Fruit fly (Drosophila melanogaster) whole organism, embryonic: ENCODE results near the gene bib.

Experiments
- Awh ChIP-seq: fragments of 200-800 bp; sonication (Bioruptor generic); IDR thresholded peaks from 2 replicates; pipeline ENCODE4, ENCODE4 v1.3.6; 2022; ENCODE audit warnings: missing biosample characterization, missing genetic modification characterization
- Blimp-1 ChIP-seq: fragments of 200-800 bp; sonication (Bioruptor generic); optimal IDR thresholded peaks from 3 replicates; lab custom pipeline; 2018; ENCODE audit warnings: missing biosample characterization, missing genetic modification characterization, mild to moderate bottlenecking, moderate library complexity, missing genetic modification reagents
- CG10209 ChIP-seq: fragments of 200-800 bp; sonication (Bioruptor generic); optimal IDR thresholded peaks from 3 replicates; lab custom pipeline; 2017; ENCODE audit warnings: missing biosample characterization, mild to moderate bottlenecking, missing genetic modification characterization, missing genetic modification reagents
- CG10267 ChIP-seq: fragments of 200-800 bp; sonication (Bioruptor generic); optimal IDR thresholded peaks from 2 replicates; lab custom pipeline; 2018; ENCODE audit warnings: missing biosample characterization, mild to moderate bottlenecking, missing genetic modification characterization, moderate library complexity
- CG11085 ChIP-seq: fragments of 200-800 bp; sonication (Bioruptor generic); IDR thresholded peaks from 2 replicates; pipeline ENCODE4 v1.3.6; 2022; ENCODE audit warnings: missing biosample characterization, missing genetic modification characterization
- CG11247 ChIP-seq: fragments of 200-800 bp; sonication (Bioruptor generic); IDR thresholded peaks from 2 replicates; pipeline ENCODE4 v1.3.6; 2022; ENCODE audit warnings: missing biosample characterization, missing genetic modification characterization
- CG11398 ChIP-seq: fragments of 200-800 bp; sonication (Bioruptor generic); optimal IDR thresholded peaks from 2 replicates; lab custom pipeline; 2016; ENCODE audit warnings: missing biosample characterization, missing genetic modification characterization
- CG13296 ChIP-seq: fragments of 200-800 bp; sonication (Bioruptor generic); optimal IDR thresholded peaks from 3 replicates; lab custom pipeline; 2018; ENCODE audit warnings: missing biosample characterization, mild to moderate bottlenecking, missing genetic modification characterization
- CG16863 ChIP-seq: fragments of 200-800 bp; sonication (Bioruptor generic); optimal IDR thresholded peaks from 3 replicates; lab custom pipeline; 2016; ENCODE audit warnings: missing biosample characterization, missing genetic modification characterization
- CG17385 ChIP-seq: fragments of 200-800 bp; sonication (Bioruptor generic); optimal IDR thresholded peaks from 3 replicates; lab custom pipeline; 2018; ENCODE audit warnings: missing biosample characterization, mild to moderate bottlenecking, missing genetic modification characterization
- CG2120 ChIP-seq: fragments of 200-800 bp; sonication (Bioruptor generic); optimal IDR thresholded peaks from 3 replicates; lab custom pipeline; 2016; ENCODE audit warnings: missing biosample characterization, missing genetic modification characterization
- CG30020 ChIP-seq: fragments of 200-800 bp; optimal IDR thresholded peaks from 2 replicates; lab custom pipeline; 2019; ENCODE audit warnings: missing biosample characterization, mild to moderate bottlenecking, missing genetic modification characterization, moderate library complexity
- CG4820 ChIP-seq: fragments of 200-800 bp; sonication (Bioruptor generic); optimal IDR thresholded peaks from 3 replicates; lab custom pipeline; 2016; ENCODE audit warnings: missing biosample characterization, missing genetic modification characterization
- CG4854 ChIP-seq: fragments of 200-800 bp; sonication (Bioruptor generic); optimal IDR thresholded peaks from 2 replicates; lab custom pipeline; 2016; ENCODE audit warnings: missing biosample characterization, missing genetic modification characterization, inconsistent platforms
- CG5180 ChIP-seq: fragments of 200-800 bp; sonication (Bioruptor generic); optimal IDR thresholded peaks from 3 replicates; lab custom pipeline; 2017; ENCODE audit warnings: missing biosample characterization, missing genetic modification characterization, mild to moderate bottlenecking, moderate library complexity, missing genetic modification reagents
- CG6689 ChIP-seq: fragments of 200-800 bp; sonication (Bioruptor generic); IDR thresholded peaks from 2 replicates; pipeline ENCODE4 v1.3.6; 2022; ENCODE audit warnings: missing biosample characterization, missing genetic modification characterization
- CG7839 ChIP-seq: fragments of 200-800 bp; sonication (Bioruptor generic); optimal IDR thresholded peaks from 3 replicates; lab custom pipeline; 2018; ENCODE audit warnings: missing biosample characterization, mild to moderate bottlenecking, missing genetic modification characterization, moderate library complexity
- CG8290 ChIP-seq, 3 experiments: fragments of 200-800 bp; sonication (Bioruptor generic); optimal IDR thresholded peaks; 2 replicates each; lab custom pipeline; 2016 to 2019; ENCODE audit warnings: missing biosample characterization in 3 of 3, missing genetic modification characterization in 3 of 3, mild to moderate bottlenecking in 2 of 3, moderate library complexity in 1 of 3
- Chrac-16 ChIP-seq: fragments of 200-800 bp; sonication (Bioruptor generic); optimal IDR thresholded peaks from 3 replicates; lab custom pipeline; 2016; ENCODE audit warnings: missing biosample characterization, missing genetic modification characterization
- D19A ChIP-seq: fragments of 200-800 bp; optimal IDR thresholded peaks from 3 replicates; lab custom pipeline; 2019; ENCODE audit warnings: missing biosample characterization, mild to moderate bottlenecking, missing genetic modification characterization, moderate library complexity
- Dbx ChIP-seq: fragments of 200-800 bp; sonication (Bioruptor generic); IDR thresholded peaks from 3 replicates; pipeline ENCODE4 v1.3.6; 2022; ENCODE audit warnings: missing biosample characterization, missing genetic modification characterization
- Dfd ChIP-seq, 2 experiments: fragments of >200 bp; optimal IDR thresholded peaks; 2 replicates each; lab custom pipeline; 2017; ENCODE audit warnings: missing biosample characterization in 2 of 2, missing genetic modification characterization in 2 of 2
- HLH3B ChIP-seq: fragments of 200-800 bp; sonication (Bioruptor generic); IDR thresholded peaks from 2 replicates; pipeline ENCODE4 v1.3.6; 2022; ENCODE audit warnings: missing biosample characterization, missing genetic modification characterization
- HLH4C ChIP-seq: fragments of 200-800 bp; sonication (Bioruptor generic); IDR thresholded peaks from 3 replicates; pipeline ENCODE4 v1.3.6; 2022; ENCODE audit warnings: missing biosample characterization, missing genetic modification characterization; ENCODE audit not compliant: partially characterized antibody
- HLHmδ ChIP-seq: fragments of 200-800 bp; sonication (Bioruptor generic); optimal IDR thresholded peaks from 2 replicates; lab custom pipeline; 2018; ENCODE audit warnings: missing biosample characterization, mild to moderate bottlenecking, missing genetic modification characterization, moderate library complexity
- Hr3 ChIP-seq: fragments of 200-800 bp; sonication (Bioruptor generic); optimal IDR thresholded peaks from 3 replicates; lab custom pipeline; 2016; ENCODE audit warnings: missing biosample characterization, missing genetic modification characterization
- Hr51 ChIP-seq, 2 experiments: fragments of 200-800 bp; sonication (Bioruptor generic); optimal IDR thresholded peaks; 2 replicates in 1 of 2; 3 replicates in 1 of 2; lab custom pipeline; 2016 to 2018; ENCODE audit warnings: missing biosample characterization in 2 of 2, missing genetic modification characterization in 2 of 2, mild to moderate bottlenecking in 1 of 2, moderate library complexity in 1 of 2
- Hsf ChIP-seq: fragments of 200-800 bp; sonication (Bioruptor generic); optimal IDR thresholded peaks from 3 replicates; lab custom pipeline; 2016; ENCODE audit warnings: missing biosample characterization, missing genetic modification characterization
- NC2α ChIP-seq: fragments of 200-800 bp; sonication (Bioruptor generic); optimal IDR thresholded peaks from 2 replicates; lab custom pipeline; 2016; ENCODE audit warnings: missing biosample characterization, missing genetic modification characterization
- Oli ChIP-seq: fragments of 200-800 bp; sonication (Bioruptor generic); optimal IDR thresholded peaks from 2 replicates; lab custom pipeline; 2018; ENCODE audit warnings: missing biosample characterization, mild to moderate bottlenecking, missing genetic modification characterization, moderate library complexity
- Optix ChIP-seq: fragments of 200-800 bp; sonication (Bioruptor generic); IDR thresholded peaks from 3 replicates; pipeline ENCODE4 v1.3.6; 2022; ENCODE audit warnings: missing biosample characterization, missing genetic modification characterization
- Scr ChIP-seq: fragments of 200-800 bp; sonication (Bioruptor generic); IDR thresholded peaks from 2 replicates; pipeline ENCODE4 v1.3.6; 2022; ENCODE audit warnings: missing biosample characterization, missing genetic modification characterization; ENCODE audit not compliant: partially characterized antibody
- Spps ChIP-seq: fragments of 200-800 bp; sonication (Bioruptor generic); optimal IDR thresholded peaks from 2 replicates; lab custom pipeline; 2018; ENCODE audit warnings: missing biosample characterization, mild to moderate bottlenecking, missing genetic modification characterization
- Trl ChIP-seq, 3 experiments: fragments of >200 bp in 2 of 3; fragments of 200-800 bp in 1 of 3; sonication (Bioruptor generic) in 1 of 3; optimal IDR thresholded peaks; 2 replicates in 1 of 3; 3 replicates in 2 of 3; lab custom pipeline; 2016 to 2017; ENCODE audit warnings: missing biosample characterization in 1 of 3, missing genetic modification characterization in 1 of 3
- YL-1 ChIP-seq: fragments of 200-800 bp; sonication (Bioruptor generic); optimal IDR thresholded peaks from 3 replicates; lab custom pipeline; 2017; ENCODE audit warnings: missing biosample characterization, mild to moderate bottlenecking, missing genetic modification characterization
- ato ChIP-seq: fragments of 200-800 bp; sonication (Bioruptor generic); IDR thresholded peaks from 2 replicates; pipeline ENCODE4 v1.3.6; 2022; ENCODE audit warnings: missing biosample characterization, missing genetic modification characterization; ENCODE audit not compliant: partially characterized antibody
- ci ChIP-seq: fragments of 200-800 bp; sonication (Bioruptor generic); IDR thresholded peaks from 3 replicates; pipeline ENCODE4 v1.3.6; 2022; ENCODE audit warnings: missing biosample characterization, missing genetic modification characterization
- gfzf ChIP-seq: fragments of 200-800 bp; sonication (Bioruptor generic); optimal IDR thresholded peaks from 2 replicates; lab custom pipeline; 2016; ENCODE audit warnings: missing biosample characterization, mild to moderate bottlenecking, missing genetic modification characterization, moderate library complexity
- ind ChIP-seq: fragments of 200-800 bp; sonication (Bioruptor generic); optimal IDR thresholded peaks from 3 replicates; lab custom pipeline; 2016; ENCODE audit warnings: missing biosample characterization, missing genetic modification characterization
- inv ChIP-seq: fragments of 200-800 bp; sonication (Bioruptor generic); IDR thresholded peaks from 2 replicates; pipeline ENCODE4 v1.3.6; 2022; ENCODE audit warnings: missing biosample characterization, missing genetic modification characterization; ENCODE audit not compliant: partially characterized antibody
- nom ChIP-seq: fragments of 200-800 bp; sonication (Bioruptor generic); optimal IDR thresholded peaks from 2 replicates; lab custom pipeline; 2017; ENCODE audit warnings: missing biosample characterization, missing genetic modification characterization, mild to moderate bottlenecking, moderate library complexity, missing genetic modification reagents
- sd ChIP-seq: fragments of 200-800 bp; sonication (Bioruptor generic); optimal IDR thresholded peaks from 3 replicates; lab custom pipeline; 2018; ENCODE audit warnings: missing biosample characterization, mild to moderate bottlenecking, missing genetic modification characterization, moderate library complexity
- so ChIP-seq: fragments of 200-800 bp; sonication (Bioruptor generic); IDR thresholded peaks from 3 replicates; pipeline ENCODE4 v1.3.6; 2022; ENCODE audit warnings: missing biosample characterization, missing genetic modification characterization
- trem ChIP-seq: fragments of 200-800 bp; optimal IDR thresholded peaks from 3 replicates; lab custom pipeline; 2019; ENCODE audit warnings: missing biosample characterization, mild to moderate bottlenecking, missing genetic modification characterization, moderate library complexity
- tx ChIP-seq: fragments of 200-800 bp; sonication (Bioruptor generic); optimal IDR thresholded peaks from 2 replicates; lab custom pipeline; 2016; ENCODE audit warnings: missing biosample characterization, missing genetic modification characterization
- unpg ChIP-seq: fragments of 200-800 bp; sonication (Bioruptor generic); optimal IDR thresholded peaks from 3 replicates; lab custom pipeline; 2018; ENCODE audit warnings: missing biosample characterization, mild to moderate bottlenecking, missing genetic modification characterization, moderate library complexity
- wor ChIP-seq: fragments of 200-800 bp; sonication (Bioruptor generic); IDR thresholded peaks from 2 replicates; pipeline ENCODE4 v1.3.6; 2022; ENCODE audit warnings: missing biosample characterization, missing genetic modification characterization

Gene bib

DNA sequence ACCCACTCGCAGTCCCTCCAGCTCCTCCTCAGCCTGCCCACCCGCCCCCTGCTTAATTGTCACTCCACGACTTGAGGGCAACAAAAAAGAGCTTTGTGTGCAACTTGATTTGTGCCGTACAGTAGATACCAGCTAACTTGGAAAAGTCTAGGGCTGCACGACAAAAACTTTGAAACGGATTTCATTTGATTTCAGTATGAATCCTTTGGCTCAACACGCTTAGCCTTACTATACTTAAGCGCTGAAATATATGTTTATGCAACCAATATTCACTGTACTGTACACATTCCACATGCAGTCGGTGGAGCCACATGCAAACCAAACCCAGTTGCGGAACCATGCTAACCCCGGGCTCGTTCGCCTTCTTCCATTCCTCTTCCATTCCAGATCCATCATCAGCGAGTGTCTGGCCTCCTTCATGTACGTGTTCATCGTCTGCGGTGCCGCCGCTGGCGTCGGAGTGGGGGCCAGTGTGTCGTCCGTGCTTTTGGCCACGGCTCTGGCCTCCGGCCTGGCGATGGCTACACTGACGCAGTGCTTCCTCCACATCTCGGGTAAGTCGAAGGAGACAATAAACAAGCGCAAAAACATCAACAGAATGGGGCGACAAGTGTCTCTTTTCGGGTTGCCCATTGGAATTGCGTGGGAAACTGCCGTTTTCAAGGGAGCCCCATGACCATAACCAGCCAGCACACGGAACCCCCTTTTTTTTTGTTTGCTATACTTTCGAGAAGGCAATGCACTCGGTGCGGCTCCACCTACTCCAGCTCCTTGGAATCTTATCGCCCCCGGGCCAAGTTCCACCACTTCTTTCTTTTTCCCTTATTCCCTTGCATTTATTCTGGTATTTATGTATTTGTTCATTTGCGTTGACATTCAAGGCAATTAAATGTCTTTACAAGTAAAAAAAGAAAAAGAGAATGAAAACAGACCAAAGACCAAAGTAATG is 2.2 kb downstream of the bib start (continued):
- peak; percentile 50 for TF ChIP-seq Spps (tag; lab: Kevin White, UChicago)
- TF ChIP-seq CG7839: peak; percentile 59
- peak; percentile 27 for TF ChIP-seq trem (tag; lab: Kevin White, UChicago)
- no peak for TF ChIP-seq Hr51 (GFP tag; optimal IDR thresholded peaks at IDR 0.05; lab: Kevin White, UChicago)
- no peak for TF ChIP-seq CG13296 (GFP tag; lab: Kevin White, UChicago)
- peak; percentile 89 for TF ChIP-seq nom (GFP tag; lab: Kevin White, UChicago)
- TF ChIP-seq CG11247 (GFP tag; lab: Robert Waterston, UW): peak; percentile 53; the same call in 1 of the 2 replicates
- TF ChIP-seq Dbx: no peak
- no peak for TF ChIP-seq Scr (GFP tag; lab: Robert Waterston, UW)
- no peak for TF ChIP-seq sd (tag; lab: Kevin White, UChicago)
- no peak for TF ChIP-seq CG2120 (GFP tag; lab: Kevin White, UChicago)
- no peak for TF ChIP-seq CG8290 (GFP tag; optimal IDR thresholded peaks at IDR 0.05; lab: Kevin White, UChicago)
- TF ChIP-seq CG8290 (tag; optimal IDR thresholded peaks at IDR 0.05; lab: Kevin White, UChicago): no peak
- TF ChIP-seq Blimp-1 (GFP tag; lab: Kevin White, UChicago): peak; percentile 78
- TF ChIP-seq CG6689 (GFP tag; lab: Robert Waterston, UW): peak; percentile 67
- peak; percentile 73 for TF ChIP-seq HLH3B (GFP tag; lab: Robert Waterston, UW)
- no peak for TF ChIP-seq gfzf
- TF ChIP-seq NC2α (GFP tag; lab: Kevin White, UChicago): no peak
- TF ChIP-seq inv (GFP tag; lab: Robert Waterston, UW): no peak
- TF ChIP-seq tx (GFP tag; lab: Kevin White, UChicago): no peak
- no peak for TF ChIP-seq so (GFP tag; lab: Robert Waterston, UW)
- TF ChIP-seq CG30020 (tag; lab: Kevin White, UChicago): no peak
- peak; percentile 57 for TF ChIP-seq ind (GFP tag; lab: Kevin White, UChicago)
- TF ChIP-seq CG16863 (GFP tag; lab: Kevin White, UChicago): peak; percentile 19
- TF ChIP-seq YL-1 (GFP tag; lab: Kevin White, UChicago): no peak
- TF ChIP-seq CG4820 (GFP tag; lab: Kevin White, UChicago): peak; percentile 60
- peak; percentile 34 for TF ChIP-seq wor (GFP tag; lab: Robert Waterston, UW)
- peak; percentile 28 for TF ChIP-seq CG17385 (GFP tag; lab: Kevin White, UChicago)
- TF ChIP-seq Hr3 (GFP tag; lab: Kevin White, UChicago): peak; percentile 3
- peak; percentile 41 for TF ChIP-seq Chrac-16 (GFP tag; lab: Kevin White, UChicago)
- TF ChIP-seq D19A (tag; lab: Kevin White, UChicago): peak; percentile 54
- peak; percentile 50 for TF ChIP-seq unpg (GFP tag; lab: Kevin White, UChicago)
- peak; percentile 4 for TF ChIP-seq Hsf (GFP tag; lab: Kevin White, UChicago)
- no peak for TF ChIP-seq HLH4C
- no peak for TF ChIP-seq HLHmδ (GFP tag; lab: Kevin White, UChicago)
- peak; percentile 79 for TF ChIP-seq ci (GFP tag; lab: Robert Waterston, UW)
- TF ChIP-seq CG11085: peak; percentile 24; the same call in 1 of the 2 replicates
- TF ChIP-seq ato (GFP tag; lab: Robert Waterston, UW): no peak
- peak; percentile 63 for TF ChIP-seq Oli (tag; lab: Kevin White, UChicago)
- peak; percentile 36 for TF ChIP-seq CG10267 (tag; lab: Kevin White, UChicago)
- TF ChIP-seq Awh: peak; percentile 75
- no peak for TF ChIP-seq Dfd (GFP tag; optimal IDR thresholded peaks at IDR 0.05; lab: Kevin White, UChicago)
- TF ChIP-seq Optix: peak; percentile 76; the same call in 2 of the 3 replicates
- no peak for TF ChIP-seq CG11398 (GFP tag; lab: Kevin White, UChicago)
- TF ChIP-seq CG4854 (GFP tag; lab: Kevin White, UChicago): no peak
- TF ChIP-seq Trl (optimal IDR thresholded peaks at IDR 0.05; lab: Kevin White, UChicago): no peak
- peak; percentile 11 for TF ChIP-seq Trl (GFP tag; optimal IDR thresholded peaks at IDR 0.05; lab: Kevin White, UChicago)
- TF ChIP-seq CG10209 (GFP tag; lab: Kevin White, UChicago): peak; percentile 12
- no peak for TF ChIP-seq CG5180 (GFP tag; lab: Kevin White, UChicago)
